Worm (Caenorhabditis elegans) whole organism, L4 larva: ENCODE data around the gene wsp-1.
A peak's percentile ranks its signal among the peaks of the same experiment; 100 is the strongest.

Experiments used
- R02D3.7 ChIP-seq: fragments of 150-350 bp; sonication (generic microtip); optimal IDR thresholded peaks from 3 replicates; lab custom pipeline; 2014; ENCODE audit warnings: missing biosample characterization, missing genetic modification characterization
- T26A8.4 ChIP-seq: fragments of 200-800 bp; sonication (Bioruptor generic); IDR thresholded peaks from 2 replicates; pipeline ENCODE4 v1.3.6; 2022; ENCODE audit warnings: missing genetic modification characterization, missing compliant biosample characterization
- Y48G9A.11 ChIP-seq: fragments of 200-800 bp; sonication (Bioruptor generic); IDR thresholded peaks from 2 replicates; pipeline ENCODE4 v1.3.6; 2022; ENCODE audit warnings: missing genetic modification reagents, missing genetic modification characterization, missing compliant biosample characterization
- ZK337.2 ChIP-seq: fragments of 200-800 bp; sonication (Bioruptor generic); IDR thresholded peaks from 2 replicates; pipeline ENCODE4 v1.3.6; 2022; ENCODE audit warnings: missing genetic modification reagents, missing genetic modification characterization, missing compliant biosample characterization
- aha-1 ChIP-seq: fragments of 150-350 bp; peaks from one replicate; lab custom pipeline; 2014; ENCODE audit warnings: missing biosample characterization, missing genetic modification characterization
- ama-1 ChIP-seq: fragments of 150-350 bp; optimal IDR thresholded peaks from 2 replicates; lab custom pipeline; 2014; ENCODE audit warnings: inconsistent platforms, mixed read lengths
- ceh-20 ChIP-seq: fragments of 200-800 bp; sonication (Bioruptor generic); IDR thresholded peaks from 2 replicates; pipeline ENCODE4 v1.3.6; 2022; ENCODE audit warnings: missing genetic modification reagents, missing genetic modification characterization, missing compliant biosample characterization
- ceh-82 ChIP-seq: sonication (generic microtip); optimal IDR thresholded peaks from 2 replicates; lab custom pipeline; 2017; ENCODE audit warnings: missing biosample characterization, missing genetic modification characterization
- daf-16 ChIP-seq, 3 experiments: sonication (generic microtip); optimal IDR thresholded peaks; 2 replicates each; lab custom pipeline; 2016 to 2017; ENCODE audit warnings: missing genetic modification characterization in 3 of 3, missing genetic modification reagents in 3 of 3, mild to moderate bottlenecking in 2 of 3, missing compliant biosample characterization in 2 of 3, missing biosample characterization in 1 of 3, moderate library complexity in 1 of 3
- daf-8 ChIP-seq: fragments of 200-800 bp; sonication (Bioruptor generic); IDR thresholded peaks from 2 replicates; pipeline ENCODE4 v1.3.6; 2022; ENCODE audit warnings: missing genetic modification characterization, missing compliant biosample characterization
- dmd-6 ChIP-seq: fragments of 200-800 bp; sonication (Bioruptor generic); IDR thresholded peaks from 2 replicates; pipeline ENCODE4 v1.3.6; 2022; ENCODE audit warnings: missing genetic modification reagents, missing genetic modification characterization, missing compliant biosample characterization
- dpl-1 ChIP-seq: fragments of 150-350 bp; optimal IDR thresholded peaks from 2 replicates; lab custom pipeline; 2014; ENCODE audit warnings: missing biosample characterization, missing genetic modification reagents, missing genetic modification characterization
- duxl-1 ChIP-seq: sonication (generic microtip); optimal IDR thresholded peaks from 2 replicates; lab custom pipeline; 2016; ENCODE audit warnings: mild to moderate bottlenecking, missing genetic modification characterization, moderate library complexity, missing compliant biosample characterization; ENCODE audit not compliant: poor library complexity
- dve-1 ChIP-seq: sonication (generic microtip); optimal IDR thresholded peaks from 2 replicates; lab custom pipeline; 2017; ENCODE audit warnings: antibody characterized with exemption, mild to moderate bottlenecking, missing genetic modification characterization, missing compliant biosample characterization; ENCODE audit not compliant: insufficient read depth
- egl-27 ChIP-seq: sonication (generic microtip); optimal IDR thresholded peaks from 3 replicates; lab custom pipeline; 2017; ENCODE audit warnings: missing biosample characterization, missing genetic modification reagents, missing genetic modification characterization
- fkh-10 ChIP-seq: fragments of 150-350 bp; optimal IDR thresholded peaks from 2 replicates; lab custom pipeline; 2014; ENCODE audit warnings: missing biosample characterization, missing genetic modification reagents, missing genetic modification characterization
- hif-1 ChIP-seq, 2 experiments: sonication (generic microtip); optimal IDR thresholded peaks; 2 replicates each; lab custom pipeline; 2016 to 2017; ENCODE audit warnings: missing compliant biosample characterization in 2 of 2, missing genetic modification characterization in 2 of 2, missing genetic modification reagents in 2 of 2, missing genotype in 2 of 2, mild to moderate bottlenecking in 1 of 2
- hlh-11 ChIP-seq: fragments of 200-800 bp; sonication (Bioruptor generic); optimal IDR thresholded peaks from 2 replicates; lab custom pipeline; 2018; ENCODE audit warnings: mild to moderate bottlenecking, missing genetic modification characterization, missing compliant biosample characterization
- hlh-30 ChIP-seq: sonication (generic microtip); optimal IDR thresholded peaks from 2 replicates; lab custom pipeline; 2017; ENCODE audit warnings: antibody characterized with exemption, mild to moderate bottlenecking, missing genetic modification characterization, missing compliant biosample characterization; ENCODE audit not compliant: insufficient read depth
- hmg-1.1 ChIP-seq: fragments of 200-800 bp; sonication (Bioruptor generic); IDR thresholded peaks from 2 replicates; pipeline ENCODE4 v1.3.6; 2022; ENCODE audit warnings: missing genetic modification reagents, missing genetic modification characterization, missing compliant biosample characterization
- lin-1 ChIP-seq: fragments of 200-800 bp; sonication (Bioruptor generic); IDR thresholded peaks from 2 replicates; pipeline ENCODE4 v1.3.6; 2022; ENCODE audit warnings: missing genetic modification reagents, missing genetic modification characterization, missing compliant biosample characterization
- lin-13 ChIP-seq: fragments of 150-350 bp; optimal IDR thresholded peaks from 2 replicates; lab custom pipeline; 2014; ENCODE audit warnings: missing biosample characterization, missing genetic modification reagents, missing genetic modification characterization
- madf-5 ChIP-seq, 2 experiments: fragments of 200-800 bp; sonication (Bioruptor generic); IDR thresholded peaks; 2 replicates each; pipeline ENCODE4 v1.3.6; 2022; ENCODE audit warnings: missing compliant biosample characterization in 2 of 2, missing genetic modification characterization in 2 of 2
- madf-9 ChIP-seq: fragments of 200-800 bp; sonication (Bioruptor generic); conservative IDR thresholded peaks from 2 replicates; pipeline ENCODE4 v1.3.6; 2022; ENCODE audit warnings: missing genetic modification reagents, missing genetic modification characterization, missing compliant biosample characterization
- mdl-1 ChIP-seq, 2 experiments: fragments of 150-350 bp in 1 of 2; sonication (generic microtip) in 1 of 2; optimal IDR thresholded peaks; 2 replicates each; lab custom pipeline; 2014 to 2017; ENCODE audit warnings: missing biosample characterization in 2 of 2, missing genetic modification characterization in 2 of 2
- mes-2 ChIP-seq: sonication (generic microtip); optimal IDR thresholded peaks from 2 replicates; lab custom pipeline; 2016; ENCODE audit warnings: missing genotype, mild to moderate bottlenecking, missing genetic modification characterization, missing compliant biosample characterization; ENCODE audit not compliant: poor library complexity, severe bottlenecking
- nhr-10 ChIP-seq: fragments of 150-350 bp; optimal IDR thresholded peaks from 2 replicates; lab custom pipeline; 2014; ENCODE audit warnings: missing biosample characterization, missing genetic modification characterization
- nhr-102 ChIP-seq: sonication (generic microtip); optimal IDR thresholded peaks from 2 replicates; lab custom pipeline; 2016; ENCODE audit warnings: mild to moderate bottlenecking, missing genetic modification characterization, moderate library complexity, missing compliant biosample characterization
- nhr-11 ChIP-seq: fragments of 150-350 bp; optimal IDR thresholded peaks from 2 replicates; lab custom pipeline; 2014; ENCODE audit warnings: missing biosample characterization, missing genetic modification characterization
- nhr-111 ChIP-seq: fragments of 200-800 bp; sonication (Bioruptor generic); optimal IDR thresholded peaks from 2 replicates; lab custom pipeline; 2018; ENCODE audit warnings: mild to moderate bottlenecking, missing genetic modification characterization, missing compliant biosample characterization
- nhr-25 ChIP-seq: sonication (generic microtip); optimal IDR thresholded peaks from 2 replicates; lab custom pipeline; 2017; ENCODE audit warnings: missing genetic modification characterization, mild to moderate bottlenecking, missing compliant biosample characterization, antibody characterized with exemption, moderate library complexity, borderline replicate concordance; ENCODE audit not compliant: insufficient read depth
- nhr-41 ChIP-seq: fragments of 200-800 bp; sonication (Bioruptor generic); IDR thresholded peaks from 2 replicates; pipeline ENCODE4 v1.3.6; 2022; ENCODE audit warnings: missing genetic modification reagents, missing genetic modification characterization, missing compliant biosample characterization
- nhr-42 ChIP-seq: fragments of 200-800 bp; sonication (Bioruptor generic); IDR thresholded peaks from 2 replicates; pipeline ENCODE4 v1.3.6; 2022; ENCODE audit warnings: missing genetic modification characterization, missing compliant biosample characterization
- nhr-6 ChIP-seq: fragments of 150-350 bp; optimal IDR thresholded peaks from 2 replicates; lab custom pipeline; 2014; ENCODE audit warnings: missing biosample characterization, missing genetic modification characterization
- nhr-76 ChIP-seq: fragments of 150-350 bp; optimal IDR thresholded peaks from 2 replicates; lab custom pipeline; 2014; ENCODE audit warnings: missing biosample characterization, missing genetic modification characterization
- pha-4 ChIP-seq, 2 experiments: fragments of 150-350 bp in 1 of 2; fragments of 200-800 bp in 1 of 2; sonication (Bioruptor generic) in 1 of 2; IDR thresholded peaks in 1 of 2; optimal IDR thresholded peaks in 1 of 2; 2 replicates each; pipeline versions ENCODE4 v1.3.6 to Lab custom; 2014 to 2022; ENCODE audit warnings: missing genetic modification characterization in 2 of 2, missing genetic modification reagents in 2 of 2, missing biosample characterization in 1 of 2, missing compliant biosample characterization in 1 of 2
- saeg-2 ChIP-seq: fragments of 200-800 bp; sonication (Bioruptor generic); IDR thresholded peaks from 2 replicates; pipeline ENCODE4 v1.3.6; 2022; ENCODE audit warnings: missing genetic modification reagents, missing genetic modification characterization, missing compliant biosample characterization
- sdz-12 ChIP-seq: fragments of 200-800 bp; sonication (Bioruptor generic); optimal IDR thresholded peaks from 2 replicates; lab custom pipeline; 2018; ENCODE audit warnings: mild to moderate bottlenecking, missing genetic modification characterization, missing compliant biosample characterization
- set-16 ChIP-seq: fragments of 200-800 bp; sonication (Bioruptor generic); IDR thresholded peaks from 2 replicates; pipeline ENCODE4 v1.3.6; 2022; ENCODE audit warnings: missing genetic modification reagents, missing genetic modification characterization, missing compliant biosample characterization
- snpc-1.2 ChIP-seq: fragments of 200-800 bp; sonication (Bioruptor generic); IDR thresholded peaks from 2 replicates; pipeline ENCODE4 v1.3.6; 2022; ENCODE audit warnings: missing genetic modification reagents, missing genetic modification characterization, missing compliant biosample characterization
- snpc-4 ChIP-seq: fragments of 150-350 bp; optimal IDR thresholded peaks from 2 replicates; lab custom pipeline; 2014; ENCODE audit warnings: missing biosample characterization, missing genetic modification characterization
- spr-3 ChIP-seq: fragments of 200-800 bp; sonication (Bioruptor generic); optimal IDR thresholded peaks from 2 replicates; lab custom pipeline; 2018; ENCODE audit warnings: mild to moderate bottlenecking, missing genetic modification characterization, missing compliant biosample characterization
- unc-130 ChIP-seq: sonication (generic microtip); optimal IDR thresholded peaks from 2 replicates; lab custom pipeline; 2016; ENCODE audit warnings: missing genetic modification reagents, missing genetic modification characterization, missing compliant biosample characterization
- unc-39 ChIP-seq: sonication (generic microtip); optimal IDR thresholded peaks from 2 replicates; lab custom pipeline; 2017; ENCODE audit warnings: missing biosample characterization, missing genetic modification characterization
- unc-62 ChIP-seq, 3 experiments: fragments of 150-350 bp in 1 of 3; sonication (generic microtip); optimal IDR thresholded peaks in 2 of 3; peaks in 1 of 3; 1 replicate in 1 of 3; 2 replicates in 2 of 3; lab custom pipeline; 2014 to 2017; ENCODE audit warnings: missing biosample characterization in 3 of 3, missing genetic modification characterization in 3 of 3, missing genetic modification reagents in 3 of 3, missing genotype in 1 of 3
- vab-7 ChIP-seq: fragments of 200-800 bp; sonication (Bioruptor generic); IDR thresholded peaks from 2 replicates; pipeline ENCODE4 v1.3.6; 2022; ENCODE audit warnings: missing genetic modification reagents, missing genetic modification characterization, missing compliant biosample characterization
- zfp-2 ChIP-seq: sonication (generic microtip); optimal IDR thresholded peaks from 2 replicates; lab custom pipeline; 2016; ENCODE audit warnings: mild to moderate bottlenecking, missing genetic modification characterization, missing compliant biosample characterization
- zip-11 ChIP-seq: fragments of 200-800 bp; sonication (Bioruptor generic); IDR thresholded peaks from 2 replicates; pipeline ENCODE4 v1.3.6; 2022; ENCODE audit warnings: missing genetic modification characterization, missing compliant biosample characterization

Gene wsp-1

ce11 chrIV:8233268-8233667, 34.5 kb upstream of the wsp-1 start:
- TF ChIP-seq nhr-25 (tag; lab: Kevin White, UChicago) (no peak), snpc-4 (tag; lab: Kevin White, UChicago) (no peak), nhr-42 (GFP tag; lab: Robert Waterston, UW) (no peak), hlh-30 (tag; lab: Kevin White, UChicago) (peak; percentile 17), hlh-11 (tag; lab: Kevin White, UChicago) (peak; percentile 9), dve-1 (tag; lab: Kevin White, UChicago) (no peak)

- TF ChIP-seq pha-4 (GFP tag; IDR thresholded peaks at IDR 0.05; lab: Robert Waterston, UW) = no peak
- no peak for TF ChIP-seq pha-4 (tag; optimal IDR thresholded peaks at IDR 0.05; lab: Kevin White, UChicago)
- TF ChIP-seq ama-1 (lab: Kevin White, UChicago) = no peak
- no peak for TF ChIP-seq zfp-2 (tag; lab: Kevin White, UChicago)
- TF ChIP-seq ceh-20 (GFP tag; lab: Robert Waterston, UW) = no peak
- no peak for TF ChIP-seq nhr-6 (tag; lab: Kevin White, UChicago)
- TF ChIP-seq hmg-1.1 (GFP tag; lab: Robert Waterston, UW) = 0 out of 2 replicates have a peak, but pooled peaks have one; percentile 15
- no peak for TF ChIP-seq sdz-12 (GFP tag; lab: Kevin White, UChicago)
- no peak for TF ChIP-seq daf-16 (GFP tag; optimal IDR thresholded peaks at IDR 0.05; lab: Kevin White, UChicago)
- peak; percentile 13 for TF ChIP-seq daf-16 (tag; optimal IDR thresholded peaks at IDR 0.05; lab: Kevin White, UChicago)
- TF ChIP-seq ceh-82 (tag; lab: Kevin White, UChicago) = no peak
- no peak for TF ChIP-seq nhr-41 (GFP tag; lab: Robert Waterston, UW)
- TF ChIP-seq fkh-10 (GFP tag; lab: Kevin White, UChicago) = no peak
- no peak for TF ChIP-seq spr-3 (GFP tag; lab: Kevin White, UChicago)
- TF ChIP-seq vab-7 = no peak
- no peak for TF ChIP-seq nhr-10
- no peak for TF ChIP-seq Y48G9A.11 (GFP tag; lab: Robert Waterston, UW)
- TF ChIP-seq saeg-2 (GFP tag; lab: Robert Waterston, UW) = no peak
- no peak for TF ChIP-seq mes-2 (tag; lab: Kevin White, UChicago)
- TF ChIP-seq R02D3.7 (tag; lab: Kevin White, UChicago) = no peak
- TF ChIP-seq unc-130 (GFP tag; lab: Kevin White, UChicago) = no peak
- no peak for TF ChIP-seq ZK337.2 (GFP tag; lab: Robert Waterston, UW)
- no peak for TF ChIP-seq nhr-102 (tag; lab: Kevin White, UChicago)
- no peak for TF ChIP-seq unc-39 (tag; lab: Kevin White, UChicago)
- no peak for TF ChIP-seq lin-13 (GFP tag; lab: Kevin White, UChicago)
- TF ChIP-seq dpl-1 (GFP tag; lab: Kevin White, UChicago) = no peak
- no peak for TF ChIP-seq zip-11 (GFP tag; lab: Robert Waterston, UW)
- TF ChIP-seq nhr-11 (tag; lab: Kevin White, UChicago) = peak; percentile 22
- TF ChIP-seq duxl-1 (tag; lab: Kevin White, UChicago) = no peak
- TF ChIP-seq snpc-1.2 (GFP tag; lab: Robert Waterston, UW) = no peak
- no peak for TF ChIP-seq nhr-76 (tag; lab: Kevin White, UChicago)
- TF ChIP-seq dmd-6 (GFP tag; lab: Robert Waterston, UW) = 0 out of 2 replicates have a peak, but pooled peaks have one; percentile 10
- no peak for TF ChIP-seq madf-5 (GFP tag; IDR thresholded peaks at IDR 0.05; lab: Robert Waterston, UW)
- no peak for TF ChIP-seq unc-62 (GFP tag; optimal IDR thresholded peaks at IDR 0.05 in 1 of 2; lab: Kevin White, UChicago)
- TF ChIP-seq unc-62 (tag; optimal IDR thresholded peaks at IDR 0.05; lab: Kevin White, UChicago) = no peak
- TF ChIP-seq nhr-111 (GFP tag; lab: Kevin White, UChicago) = no peak
- TF ChIP-seq set-16 (GFP tag; lab: Robert Waterston, UW) = no peak
- no peak for TF ChIP-seq T26A8.4 (GFP tag; lab: Robert Waterston, UW)
- TF ChIP-seq daf-8 (GFP tag; lab: Robert Waterston, UW) = no peak
- no peak for TF ChIP-seq hif-1 (tag; optimal IDR thresholded peaks at IDR 0.05; lab: Kevin White, UChicago)
- TF ChIP-seq lin-1 (GFP tag; lab: Robert Waterston, UW) = no peak
- no peak for TF ChIP-seq aha-1 (tag; lab: Kevin White, UChicago)
- peak in 1 of 2 experiments; percentile 72 for TF ChIP-seq mdl-1 (tag; optimal IDR thresholded peaks at IDR 0.05; lab: Kevin White, UChicago)
- no peak for TF ChIP-seq madf-9
- TF ChIP-seq egl-27 (tag; lab: Kevin White, UChicago) = no peak
Observed at ce11 chrIV:8232428-8232827, 33.7 kb upstream of the wsp-1 start.
